Worm (Caenorhabditis elegans) whole organism, midembryonic: ENCODE measurements around the gene nhr-230.

Experiments used
- T22C8.4 ChIP-seq: fragments of 200-800 bp; sonication (Bioruptor generic); IDR thresholded peaks from 2 replicates; pipeline ENCODE4 v1.3.6; 2022; ENCODE audit warnings: missing genetic modification characterization, missing compliant biosample characterization
- cog-1 ChIP-seq: sonication (generic microtip); optimal IDR thresholded peaks from 2 replicates; lab custom pipeline; 2016; ENCODE audit warnings: missing genetic modification characterization, missing compliant biosample characterization
- flt-1 ChIP-seq: fragments of 200-800 bp; sonication (Bioruptor generic); IDR thresholded peaks from 2 replicates; pipeline ENCODE4 v1.3.6; 2022; ENCODE audit warnings: missing genetic modification characterization, missing compliant biosample characterization
- klf-2 ChIP-seq: fragments of 200-800 bp; sonication (Bioruptor generic); conservative IDR thresholded peaks from 2 replicates; pipeline ENCODE4 v1.3.6; 2022; ENCODE audit warnings: missing genetic modification reagents, missing genetic modification characterization, missing compliant biosample characterization
- med-1 ChIP-seq: sonication (generic microtip); optimal IDR thresholded peaks from 2 replicates; lab custom pipeline; 2017; ENCODE audit warnings: missing genetic modification characterization, mild to moderate bottlenecking, missing compliant biosample characterization, antibody characterized with exemption, missing genetic modification reagents; ENCODE audit not compliant: insufficient read depth
- ref-1 ChIP-seq: fragments of 200-800 bp; sonication (Bioruptor generic); conservative IDR thresholded peaks from 2 replicates; pipeline ENCODE4 v1.3.6; 2022; ENCODE audit warnings: missing genetic modification reagents, missing genetic modification characterization, missing compliant biosample characterization
- tab-1 ChIP-seq: fragments of 200-800 bp; sonication (Bioruptor generic); IDR thresholded peaks from 2 replicates; pipeline ENCODE4 v1.3.6; 2022; ENCODE audit warnings: missing genetic modification characterization, missing compliant biosample characterization
- ztf-23 ChIP-seq: fragments of 200-800 bp; sonication (Bioruptor generic); IDR thresholded peaks from 2 replicates; pipeline ENCODE4 v1.3.6; 2022; ENCODE audit warnings: missing genetic modification reagents, missing genetic modification characterization, missing compliant biosample characterization
- ztf-29 ChIP-seq: fragments of 200-800 bp; sonication (Bioruptor generic); IDR thresholded peaks from 2 replicates; pipeline ENCODE4 v1.3.6; 2022; ENCODE audit warnings: missing genetic modification reagents, missing genetic modification characterization, missing compliant biosample characterization

DNA sequence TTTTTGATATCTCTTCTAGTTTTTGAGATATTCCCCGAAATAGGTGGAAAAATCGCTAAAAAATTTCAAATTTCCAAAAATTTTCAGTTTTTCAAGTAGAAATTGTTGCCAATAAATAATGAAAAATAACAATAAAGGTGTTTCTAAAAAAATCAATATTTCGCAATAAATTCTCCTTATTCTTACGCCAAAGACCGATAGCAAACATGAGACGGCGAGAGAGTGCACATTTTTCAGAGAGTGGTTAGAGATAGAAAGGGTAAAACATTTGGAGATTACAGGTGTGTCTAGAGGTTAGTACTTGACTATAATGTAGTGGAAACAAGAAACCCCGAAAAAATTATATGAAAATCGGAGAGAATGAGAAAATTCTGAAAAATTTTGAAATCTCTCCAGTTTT, 55.0 kb downstream of the nhr-230 start:
- no peak for TF ChIP-seq ref-1
- TF ChIP-seq med-1 = no peak
- TF ChIP-seq ztf-23 = no peak
- TF ChIP-seq cog-1 (tag; lab: Kevin White, UChicago) = no peak
- no peak for TF ChIP-seq klf-2 (GFP tag; lab: Robert Waterston, UW)
- TF ChIP-seq flt-1 (GFP tag; lab: Robert Waterston, UW) = no peak
- TF ChIP-seq ztf-29 (GFP tag; lab: Robert Waterston, UW) = no peak
- no peak for TF ChIP-seq T22C8.4 (GFP tag; lab: Robert Waterston, UW)
- TF ChIP-seq tab-1 (GFP tag; lab: Robert Waterston, UW) = no peak
